Fruit fly (Drosophila melanogaster): ENCODE results near the gene CG13601.

The CG13601 gene

DNA sequence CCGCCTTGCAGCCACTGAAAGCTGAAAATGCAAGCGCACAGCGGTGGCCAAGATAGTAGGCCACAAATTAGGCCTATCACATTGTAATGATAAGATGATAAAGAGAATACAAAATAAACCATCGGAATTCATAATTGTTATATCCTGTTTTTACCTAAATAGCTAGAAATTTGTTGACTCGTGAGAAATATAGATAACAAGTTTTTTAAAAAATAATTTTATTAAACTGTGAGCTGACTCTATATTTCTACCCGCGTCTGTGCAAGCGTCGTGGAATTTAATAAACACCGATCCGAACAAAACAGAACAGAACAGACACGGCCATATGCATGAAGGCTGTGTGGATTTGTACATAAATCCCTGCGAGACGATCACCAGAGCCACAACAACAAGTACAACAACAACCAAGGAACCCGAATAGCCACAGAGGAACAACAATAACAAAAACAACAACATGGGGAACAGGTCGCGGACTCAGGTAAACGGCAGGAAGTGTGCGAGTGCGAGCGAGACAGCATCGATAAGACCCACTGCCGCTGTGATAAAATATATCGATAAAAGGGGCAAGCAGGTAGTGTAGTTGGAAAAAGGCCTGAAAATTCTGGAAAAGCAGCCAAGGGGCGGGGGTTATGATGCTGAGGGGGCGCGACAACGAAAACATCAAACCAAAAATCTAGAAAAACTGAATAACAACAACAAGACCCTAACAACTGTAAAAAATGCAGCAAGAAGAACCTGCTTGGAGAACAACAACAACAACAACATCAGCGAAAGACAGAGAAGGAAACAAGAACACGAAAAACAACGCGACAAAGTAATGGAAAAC lies 41.0 kb downstream of the CG13601 start (continued):
- TF ChIP-seq CG11902 (GFP tag; optimal IDR thresholded peaks at IDR 0.05), result peak; percentile 83
- TF ChIP-seq fd59A (GFP tag; optimal IDR thresholded peaks at IDR 0.05), result peak; percentile 92
- TF ChIP-seq CG11762 (GFP tag; optimal IDR thresholded peaks at IDR 0.05; ENCODE audit: insufficient read depth), result peak; percentile 92
- TF ChIP-seq CG8632 (GFP tag; optimal IDR thresholded peaks at IDR 0.05), result peak; percentile 95
- TF ChIP-seq topi (GFP tag; optimal IDR thresholded peaks at IDR 0.05), result peak; percentile 98
- peak; percentile 96 for TF ChIP-seq acj6 (GFP tag; optimal IDR thresholded peaks at IDR 0.05)
- TF ChIP-seq Eip78C (GFP tag), result peak; percentile 99
- peak; percentile 97 for TF ChIP-seq CG3032 (tag; optimal IDR thresholded peaks at IDR 0.05)
- TF ChIP-seq salr (GFP tag; optimal IDR thresholded peaks at IDR 0.05), result peak; percentile 79 to 91
- peak; percentile 93 for TF ChIP-seq CG1621 (tag; optimal IDR thresholded peaks at IDR 0.05)
- TF ChIP-seq CG6276 (GFP tag; optimal IDR thresholded peaks at IDR 0.05), result peak; percentile 83
- TF ChIP-seq CG6808 (GFP tag; optimal IDR thresholded peaks at IDR 0.05), result peak; percentile 96
- peak; percentile 97 for TF ChIP-seq lz (GFP tag; optimal IDR thresholded peaks at IDR 0.05)
- peak; percentile 94 for TF ChIP-seq Ets21C (GFP tag; optimal IDR thresholded peaks at IDR 0.05)
- peak; percentile 92 for TF ChIP-seq CG6163 (GFP tag; IDR thresholded peaks at IDR 0.05)
- TF ChIP-seq OdsH (GFP tag; optimal IDR thresholded peaks at IDR 0.05), result peak; percentile 95
- peak; percentile 95 for TF ChIP-seq Eip93F (GFP tag; optimal IDR thresholded peaks at IDR 0.05)
- peak; percentile 93 for TF ChIP-seq net (GFP tag; optimal IDR thresholded peaks at IDR 0.05)

dm6 chr3R:23885660-23886059 lies 41.8 kb downstream of the CG13601 start:
- TF ChIP-seq Smox (GFP tag; optimal IDR thresholded peaks at IDR 0.05) (no peak), dsx (GFP tag; optimal IDR thresholded peaks at IDR 0.05; ENCODE audit: poor library complexity, severe bottlenecking) (no peak), eg (GFP tag; IDR thresholded peaks at IDR 0.05) (no peak), CG11762 (GFP tag; optimal IDR thresholded peaks at IDR 0.05; ENCODE audit: insufficient read depth) (no peak), fkh (GFP tag; optimal IDR thresholded peaks at IDR 0.05) (no peak), Ets21C (GFP tag; optimal IDR thresholded peaks at IDR 0.05) (no peak), CG6792 (GFP tag; optimal IDR thresholded peaks at IDR 0.05) (no peak)

- TF ChIP-seq CG8119 (GFP tag; IDR thresholded peaks at IDR 0.05), result no peak
- no peak for TF ChIP-seq Sox102F (GFP tag; optimal IDR thresholded peaks at IDR 0.05)
- TF ChIP-seq CG34406 (GFP tag; optimal IDR thresholded peaks at IDR 0.05), result no peak
- TF ChIP-seq Eip75B (GFP tag; optimal IDR thresholded peaks at IDR 0.05), result no peak
- TF ChIP-seq Hr38 (GFP tag; optimal IDR thresholded peaks at IDR 0.05), result no peak
- no peak for TF ChIP-seq fkh (GFP tag; optimal IDR thresholded peaks at IDR 0.05)
- TF ChIP-seq Eip93F (GFP tag; optimal IDR thresholded peaks at IDR 0.05), result no peak
- no peak for TF ChIP-seq CG6808 (GFP tag; optimal IDR thresholded peaks at IDR 0.05)
- no peak for TF ChIP-seq CG3032 (tag; optimal IDR thresholded peaks at IDR 0.05)
- no peak for TF ChIP-seq CG4318 (GFP tag; optimal IDR thresholded peaks at IDR 0.05)
- TF ChIP-seq CG6276 (GFP tag; optimal IDR thresholded peaks at IDR 0.05), result no peak
- TF ChIP-seq OdsH (GFP tag; optimal IDR thresholded peaks at IDR 0.05), result no peak
- TF ChIP-seq CG7368 (GFP tag; optimal IDR thresholded peaks at IDR 0.05), result no peak
- TF ChIP-seq Sox14 (GFP tag; optimal IDR thresholded peaks at IDR 0.05), result no peak
- no peak for TF ChIP-seq CG31627 (GFP tag; optimal IDR thresholded peaks at IDR 0.05)
- no peak for TF ChIP-seq Gug (GFP tag; IDR thresholded peaks at IDR 0.05)
- no peak for TF ChIP-seq esn (GFP tag; optimal IDR thresholded peaks at IDR 0.05)
- no peak for TF ChIP-seq dac (GFP tag; optimal IDR thresholded peaks at IDR 0.05)
Observed at dm6 chr3R:23885182-23885581, 42.3 kb downstream of the CG13601 start.

Data from whole organism, prepupa.